Worm (Caenorhabditis elegans): Measurements from ENCODE around the gene ampd-1.

ce11 chrII:5184661-5185545 is 18.2 kb upstream of the ampd-1 start:
- TF ChIP-seq ceh-88 (GFP tag; IDR thresholded peaks at IDR 0.05) (no peak), xbp-1 (tag; optimal IDR thresholded peaks at IDR 0.05) (no peak), snpc-4 (tag; optimal IDR thresholded peaks at IDR 0.05) (no peak), tbx-2 (tag; optimal IDR thresholded peaks at IDR 0.05) (no peak), C34B4.2 (tag; optimal IDR thresholded peaks at IDR 0.05) (no peak), lin-14 (GFP tag; optimal IDR thresholded peaks at IDR 0.05) (no peak), skn-1 (tag; optimal IDR thresholded peaks at IDR 0.05) (no peak), zag-1 (tag; optimal IDR thresholded peaks at IDR 0.05) (no peak), unc-62 (GFP tag; optimal IDR thresholded peaks at IDR 0.05) (no peak), grh-1 (GFP tag; IDR thresholded peaks at IDR 0.05) (no peak), nhr-28 (tag; optimal IDR thresholded peaks at IDR 0.05) (no peak), lir-3 (tag; optimal IDR thresholded peaks at IDR 0.05; ENCODE audit: poor library complexity) (no peak), fkh-4 (tag; optimal IDR thresholded peaks at IDR 0.05; ENCODE audit: borderline replicate concordance) (no peak), lin-39 (tag; optimal IDR thresholded peaks at IDR 0.05) (no peak)
